Fruit fly (Drosophila melanogaster): ENCODE results near the gene CG34173.
A peak's percentile ranks its signal among the peaks of the same experiment; 100 is the strongest.

CG34173 gene

dm6 chr2L:22024362-22024761 lies 29.7 kb downstream of the CG34173 start (continued):
- TF ChIP-seq pho (GFP tag; optimal IDR thresholded peaks at IDR 0.05) (no peak), Atf6 (GFP tag; IDR thresholded peaks at IDR 0.05) (0 out of 2 replicates have a peak, but pooled peaks have one; percentile 29), Neu2 (GFP tag; optimal IDR thresholded peaks at IDR 0.05; ENCODE audit: borderline replicate concordance) (peak; percentile 99), CG17802 (tag; optimal IDR thresholded peaks at IDR 0.05) (no peak), disco-r (GFP tag; optimal IDR thresholded peaks at IDR 0.05) (peak; percentile 16), CG1603 (tag; optimal IDR thresholded peaks at IDR 0.05) (peak; percentile 35), exex (tag; optimal IDR thresholded peaks at IDR 0.05) (no peak), CG42726 (GFP tag; IDR thresholded peaks at IDR 0.05; ENCODE audit: partially characterized antibody) (peak; percentile 85), Chrac-16 (GFP tag; optimal IDR thresholded peaks at IDR 0.05) (no peak), pnt (GFP tag; optimal IDR thresholded peaks at IDR 0.05) (no peak), CG2678 (tag; optimal IDR thresholded peaks at IDR 0.05) (no peak), Drgx (GFP tag; IDR thresholded peaks at IDR 0.05) (no peak), CG2889 (GFP tag; IDR thresholded peaks at IDR 0.05) (no peak), Kr (GFP tag; optimal IDR thresholded peaks at IDR 0.05) (no peak), CG32767 (GFP tag; IDR thresholded peaks at IDR 0.05) (peak; percentile 30; the same call in 1 of the 2 replicates), sima (GFP tag; optimal IDR thresholded peaks at IDR 0.05) (no peak), CG17912 (GFP tag; optimal IDR thresholded peaks at IDR 0.05) (peak; percentile 32), chinmo (GFP tag; IDR thresholded peaks at IDR 0.05; ENCODE audit: partially characterized antibody) (peak; percentile 91), B-H1 (GFP tag; IDR thresholded peaks at IDR 0.05) (no peak), ind (GFP tag; optimal IDR thresholded peaks at IDR 0.05) (no peak), CG13287 (GFP tag; IDR thresholded peaks at IDR 0.05; ENCODE audit: partially characterized antibody) (peak; percentile 61), CG6689 (GFP tag; IDR thresholded peaks at IDR 0.05) (no peak), bcd (GFP tag; optimal IDR thresholded peaks at IDR 0.05) (no peak), CG14710 (tag; optimal IDR thresholded peaks at IDR 0.05) (no peak), Oaz (GFP tag; IDR thresholded peaks at IDR 0.05) (no peak), tx (GFP tag; optimal IDR thresholded peaks at IDR 0.05) (no peak), sob (GFP tag; IDR thresholded peaks at IDR 0.05) (no peak), aop (GFP tag; IDR thresholded peaks at IDR 0.05) (no peak), CG16779 (GFP tag; IDR thresholded peaks at IDR 0.05) (no peak), CG14441 (GFP tag; IDR thresholded peaks at IDR 0.05) (no peak), Myb (GFP tag; optimal IDR thresholded peaks at IDR 0.05) (no peak), gce (GFP tag; IDR thresholded peaks at IDR 0.05) (no peak), zen2 (GFP tag; IDR thresholded peaks at IDR 0.05; ENCODE audit: partially characterized antibody) (peak; percentile 53; the same call in 1 of the 3 replicates), Adf1 (GFP tag; IDR thresholded peaks at IDR 0.05) (peak; percentile 88), CG7271 (tag; optimal IDR thresholded peaks at IDR 0.05) (no peak), CG17328 (GFP tag; IDR thresholded peaks at IDR 0.05) (no peak), Jarid2 (GFP tag; optimal IDR thresholded peaks at IDR 0.05) (peak; percentile 77), dan (GFP tag; IDR thresholded peaks at IDR 0.05) (no peak), Hmx (GFP tag; optimal IDR thresholded peaks at IDR 0.05) (no peak), Lhr (GFP tag; optimal IDR thresholded peaks at IDR 0.05) (no peak), Side (GFP tag; optimal IDR thresholded peaks at IDR 0.05) (peak; percentile 43), E2f1 (GFP tag; IDR thresholded peaks at IDR 0.05) (no peak), Sox100B (GFP tag; optimal IDR thresholded peaks at IDR 0.05) (no peak), CG2712 (tag; optimal IDR thresholded peaks at IDR 0.05) (no peak), fd3F (GFP tag; optimal IDR thresholded peaks at IDR 0.05) (no peak), Spps (tag; optimal IDR thresholded peaks at IDR 0.05) (no peak), Dref (GFP tag; IDR thresholded peaks at IDR 0.05) (no peak), CG4730 (GFP tag; IDR thresholded peaks at IDR 0.05) (no peak), wdn (GFP tag; IDR thresholded peaks at IDR 0.05) (no peak), CG1529 (GFP tag; optimal IDR thresholded peaks at IDR 0.05) (no peak), lmd (GFP tag; IDR thresholded peaks at IDR 0.05) (no peak), Hey (tag; optimal IDR thresholded peaks at IDR 0.05) (no peak)

Data from whole organism, embryonic.